Fruit fly (Drosophila melanogaster) whole organism, embryonic: ENCODE data around the gene Sbp2.

Experiments used
- C15 ChIP-seq: fragments of 200-800 bp; sonication (Bioruptor generic); IDR thresholded peaks from 3 replicates; pipeline ENCODE4 v1.3.6; 2022; ENCODE audit warnings: missing biosample characterization, missing genetic modification characterization
- CG10267 ChIP-seq: fragments of 200-800 bp; sonication (Bioruptor generic); optimal IDR thresholded peaks from 2 replicates; lab custom pipeline; 2018; ENCODE audit warnings: missing biosample characterization, mild to moderate bottlenecking, missing genetic modification characterization, moderate library complexity
- CG10366 ChIP-seq: fragments of 200-800 bp; sonication (Bioruptor generic); IDR thresholded peaks from 2 replicates; pipeline ENCODE4 v1.3.6; 2022; ENCODE audit warnings: missing biosample characterization, missing genetic modification characterization
- CG10565 ChIP-seq: fragments of 200-800 bp; sonication (Bioruptor generic); optimal IDR thresholded peaks from 3 replicates; lab custom pipeline; 2016; ENCODE audit warnings: missing biosample characterization, mild to moderate bottlenecking, missing genetic modification characterization
- CG11560 ChIP-seq: fragments of 200-800 bp; sonication (Bioruptor generic); IDR thresholded peaks from 3 replicates; pipeline ENCODE4 v1.3.6; 2022; ENCODE audit warnings: missing biosample characterization, missing genetic modification characterization
- CG12659 ChIP-seq: fragments of 200-800 bp; sonication (Bioruptor generic); optimal IDR thresholded peaks from 3 replicates; lab custom pipeline; 2017; ENCODE audit warnings: mild to moderate bottlenecking, missing biosample characterization, missing genetic modification reagents, missing genetic modification characterization
- CG13296 ChIP-seq: fragments of 200-800 bp; sonication (Bioruptor generic); optimal IDR thresholded peaks from 3 replicates; lab custom pipeline; 2018; ENCODE audit warnings: missing biosample characterization, mild to moderate bottlenecking, missing genetic modification characterization
- CG16813 ChIP-seq: fragments of 200-800 bp; sonication (Bioruptor generic); IDR thresholded peaks from 3 replicates; pipeline ENCODE4 v1.3.6; 2022; ENCODE audit warnings: missing biosample characterization, missing genetic modification characterization; ENCODE audit not compliant: partially characterized antibody
- CG2678 ChIP-seq: fragments of 200-800 bp; sonication (Bioruptor generic); optimal IDR thresholded peaks from 3 replicates; lab custom pipeline; 2019; ENCODE audit warnings: missing biosample characterization, mild to moderate bottlenecking, missing genetic modification characterization, moderate library complexity
- CG30403 ChIP-seq: fragments of 200-800 bp; sonication (Bioruptor generic); optimal IDR thresholded peaks from 3 replicates; lab custom pipeline; 2016; ENCODE audit warnings: missing biosample characterization, missing genetic modification characterization
- CG31441 ChIP-seq: fragments of 200-800 bp; sonication (Bioruptor generic); IDR thresholded peaks from 2 replicates; pipeline ENCODE4 v1.3.6; 2022; ENCODE audit warnings: missing biosample characterization, missing genetic modification characterization
- CG4854 ChIP-seq: fragments of 200-800 bp; sonication (Bioruptor generic); optimal IDR thresholded peaks from 2 replicates; lab custom pipeline; 2016; ENCODE audit warnings: missing biosample characterization, missing genetic modification characterization, inconsistent platforms
- CG7271 ChIP-seq: fragments of 200-800 bp; sonication (Bioruptor generic); optimal IDR thresholded peaks from 2 replicates; lab custom pipeline; 2018; ENCODE audit warnings: missing biosample characterization, mild to moderate bottlenecking, missing genetic modification characterization, moderate library complexity
- CG7839 ChIP-seq: fragments of 200-800 bp; sonication (Bioruptor generic); optimal IDR thresholded peaks from 3 replicates; lab custom pipeline; 2018; ENCODE audit warnings: missing biosample characterization, mild to moderate bottlenecking, missing genetic modification characterization, moderate library complexity
- CG8765 ChIP-seq: fragments of 200-800 bp; sonication (Bioruptor generic); IDR thresholded peaks from 2 replicates; pipeline ENCODE4 v1.3.6; 2022; ENCODE audit warnings: missing biosample characterization, missing genetic modification characterization
- CoRest ChIP-seq: fragments of 200-800 bp; sonication (Bioruptor generic); optimal IDR thresholded peaks from 3 replicates; lab custom pipeline; 2018; ENCODE audit warnings: missing biosample characterization, mild to moderate bottlenecking, missing genetic modification characterization, moderate library complexity
- Dek ChIP-seq: fragments of 200-800 bp; sonication (Bioruptor generic); optimal IDR thresholded peaks from 3 replicates; lab custom pipeline; 2019; ENCODE audit warnings: missing biosample characterization, mild to moderate bottlenecking, missing genetic modification characterization, moderate library complexity
- Drgx ChIP-seq: fragments of 200-800 bp; sonication (Bioruptor generic); IDR thresholded peaks from 2 replicates; pipeline ENCODE4 v1.3.6; 2022; ENCODE audit warnings: missing biosample characterization, missing genetic modification characterization
- Ets65A ChIP-seq: fragments of 200-800 bp; sonication (Bioruptor generic); peaks from one replicate; lab custom pipeline; 2016; ENCODE audit warnings: missing biosample characterization, missing genetic modification characterization
- H2.0 ChIP-seq: fragments of 200-800 bp; sonication (Bioruptor generic); IDR thresholded peaks from 2 replicates; pipeline ENCODE4 v1.3.6; 2022; ENCODE audit warnings: missing biosample characterization, missing genetic modification characterization
- HLH54F ChIP-seq: fragments of 200-800 bp; sonication (Bioruptor generic); optimal IDR thresholded peaks from 3 replicates; lab custom pipeline; 2016; ENCODE audit warnings: missing biosample characterization, missing genetic modification characterization
- Hsf ChIP-seq: fragments of 200-800 bp; sonication (Bioruptor generic); optimal IDR thresholded peaks from 3 replicates; lab custom pipeline; 2016; ENCODE audit warnings: missing biosample characterization, missing genetic modification characterization
- Lhr ChIP-seq: fragments of 200-800 bp; sonication (Bioruptor generic); optimal IDR thresholded peaks from 3 replicates; lab custom pipeline; 2017; ENCODE audit warnings: mild to moderate bottlenecking, missing biosample characterization, missing genetic modification reagents, missing genetic modification characterization
- Med ChIP-seq: fragments of 200-800 bp; sonication (Bioruptor generic); peaks from one replicate; lab custom pipeline; 2016; ENCODE audit warnings: missing biosample characterization, missing genetic modification characterization, mild to moderate bottlenecking, inconsistent platforms, moderate library complexity
- Mrtf ChIP-seq: fragments of 200-800 bp; sonication (Bioruptor generic); IDR thresholded peaks from 3 replicates; pipeline ENCODE4 v1.3.6; 2022; ENCODE audit warnings: missing biosample characterization, missing genetic modification characterization
- NC2β ChIP-seq: fragments of 200-800 bp; sonication (Bioruptor generic); optimal IDR thresholded peaks from 2 replicates; lab custom pipeline; 2016; ENCODE audit warnings: missing biosample characterization, missing genetic modification characterization
- NfI ChIP-seq: fragments of 200-800 bp; sonication (Bioruptor generic); optimal IDR thresholded peaks from 3 replicates; lab custom pipeline; 2018; ENCODE audit warnings: missing biosample characterization, mild to moderate bottlenecking, missing genetic modification characterization, moderate library complexity
- Ptx1 ChIP-seq: fragments of 200-800 bp; sonication (Bioruptor generic); IDR thresholded peaks from 2 replicates; pipeline ENCODE4 v1.3.6; 2022; ENCODE audit warnings: missing biosample characterization, missing genetic modification characterization
- Six4 ChIP-seq: fragments of 200-800 bp; sonication (Bioruptor generic); optimal IDR thresholded peaks from 2 replicates; lab custom pipeline; 2016; ENCODE audit warnings: missing biosample characterization, missing genetic modification characterization
- Sox100B ChIP-seq: fragments of 200-800 bp; sonication (Bioruptor generic); optimal IDR thresholded peaks from 3 replicates; lab custom pipeline; 2018; ENCODE audit warnings: missing biosample characterization, mild to moderate bottlenecking, missing genetic modification characterization
- dmrt99B ChIP-seq: fragments of 200-800 bp; sonication (Bioruptor generic); optimal IDR thresholded peaks from 2 replicates; lab custom pipeline; 2018; ENCODE audit warnings: missing biosample characterization, mild to moderate bottlenecking, missing genetic modification characterization, moderate library complexity
- dpn ChIP-seq, 2 experiments: fragments of 200-800 bp; sonication (Bioruptor generic); optimal IDR thresholded peaks; 3 replicates each; lab custom pipeline; 2016; ENCODE audit warnings: missing biosample characterization in 2 of 2, missing genetic modification characterization in 2 of 2
- exex ChIP-seq: fragments of 200-800 bp; sonication (Bioruptor generic); optimal IDR thresholded peaks from 4 replicates; lab custom pipeline; 2018; ENCODE audit warnings: missing biosample characterization, mild to moderate bottlenecking, missing genetic modification characterization, moderate library complexity
- gem ChIP-seq: fragments of 200-800 bp; sonication (Bioruptor generic); optimal IDR thresholded peaks from 2 replicates; lab custom pipeline; 2019; ENCODE audit warnings: missing biosample characterization, mild to moderate bottlenecking, missing genetic modification characterization, moderate library complexity
- grau ChIP-seq: fragments of 200-800 bp; optimal IDR thresholded peaks from 3 replicates; lab custom pipeline; 2019; ENCODE audit warnings: missing biosample characterization, mild to moderate bottlenecking, missing genetic modification characterization, moderate library complexity
- jumu ChIP-seq: fragments of 200-800 bp; sonication (Bioruptor generic); optimal IDR thresholded peaks from 3 replicates; lab custom pipeline; 2016; ENCODE audit warnings: missing biosample characterization, missing genetic modification characterization
- lilli ChIP-seq: fragments of 200-800 bp; sonication (Bioruptor generic); optimal IDR thresholded peaks from 3 replicates; lab custom pipeline; 2016; ENCODE audit warnings: missing biosample characterization, missing genetic modification characterization
- lov ChIP-seq, 2 experiments: fragments of 200-800 bp in 1 of 2; fragments of >200 bp in 1 of 2; sonication (Bioruptor generic) in 1 of 2; IDR thresholded peaks in 1 of 2; optimal IDR thresholded peaks in 1 of 2; 2 replicates in 1 of 2; 3 replicates in 1 of 2; pipeline versions ENCODE4 v1.3.6 to Lab custom; 2017 to 2022; ENCODE audit warnings: missing biosample characterization in 1 of 2, missing genetic modification characterization in 1 of 2
- mam ChIP-seq: fragments of 200-800 bp; sonication (Bioruptor generic); optimal IDR thresholded peaks from 3 replicates; lab custom pipeline; 2016; ENCODE audit warnings: missing biosample characterization, missing genetic modification characterization
- phol ChIP-seq: fragments of 200-800 bp; sonication (Bioruptor generic); optimal IDR thresholded peaks from 3 replicates; lab custom pipeline; 2018; ENCODE audit warnings: missing biosample characterization, mild to moderate bottlenecking, missing genetic modification characterization, moderate library complexity
- row ChIP-seq: fragments of 200-800 bp; sonication (Bioruptor generic); IDR thresholded peaks from 3 replicates; pipeline ENCODE4 v1.3.6; 2022; ENCODE audit warnings: missing biosample characterization, missing genetic modification characterization
- scrt ChIP-seq: fragments of 200-800 bp; sonication (Bioruptor generic); optimal IDR thresholded peaks from 2 replicates; lab custom pipeline; 2018; ENCODE audit warnings: missing biosample characterization, mild to moderate bottlenecking, missing genetic modification characterization, moderate library complexity
- shn ChIP-seq: fragments of 200-800 bp; sonication (Bioruptor generic); optimal IDR thresholded peaks from 3 replicates; lab custom pipeline; 2016; ENCODE audit warnings: missing biosample characterization, missing genetic modification characterization
- sug ChIP-seq: fragments of 200-800 bp; optimal IDR thresholded peaks from 2 replicates; lab custom pipeline; 2019; ENCODE audit warnings: missing biosample characterization, mild to moderate bottlenecking, missing genetic modification characterization, moderate library complexity
- tgo ChIP-seq: fragments of 200-800 bp; sonication (Bioruptor generic); IDR thresholded peaks from 3 replicates; pipeline ENCODE4 v1.3.6; 2022; ENCODE audit warnings: missing biosample characterization, missing genetic modification characterization
- z ChIP-seq: fragments of 200-800 bp; sonication (Bioruptor generic); IDR thresholded peaks from 3 replicates; pipeline ENCODE4 v1.3.6; 2022; ENCODE audit warnings: missing biosample characterization, missing genetic modification characterization
- zfh1 ChIP-seq: fragments of 200-800 bp; sonication (Bioruptor generic); IDR thresholded peaks from 3 replicates; pipeline ENCODE4 v1.3.6; 2022; ENCODE audit warnings: missing biosample characterization, missing genetic modification characterization

Sbp2 gene

DNA sequence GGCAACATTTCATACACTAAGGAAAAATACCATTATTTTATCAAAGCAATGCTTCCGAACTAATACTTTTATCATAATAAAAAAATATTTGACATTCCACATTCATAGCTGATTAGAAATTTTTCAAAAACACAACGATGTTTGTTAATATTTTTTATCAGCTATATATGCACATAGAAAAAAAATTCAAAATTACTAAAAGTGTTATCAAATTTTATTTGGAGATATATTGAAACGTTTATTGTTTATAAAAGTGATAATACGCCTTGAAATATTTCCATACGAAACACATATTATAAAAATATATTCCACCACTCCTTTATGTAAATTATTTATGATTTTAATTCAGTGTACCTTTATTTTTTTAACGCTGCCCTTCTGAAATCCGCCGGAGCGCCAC lies 18.2 kb upstream of the Sbp2 start (continued):
- TF ChIP-seq CG31441 (0 out of 2 replicates have a peak, but pooled peaks have one; percentile 16), dmrt99B (tag; lab: Kevin White, UChicago) (peak; percentile 53), Ptx1 (GFP tag; lab: Robert Waterston, UW) (0 out of 2 replicates have a peak, but pooled peaks have one; percentile 29), grau (tag; lab: Kevin White, UChicago) (peak; percentile 12), Sox100B (GFP tag; lab: Kevin White, UChicago) (peak; percentile 12), row (GFP tag; lab: Robert Waterston, UW) (0 out of 3 replicates have a peak, but pooled peaks have one; percentile 19), CG10267 (tag; lab: Kevin White, UChicago) (peak; percentile 3), lov (optimal IDR thresholded peaks at IDR 0.05; lab: Kevin White, UChicago) (no peak), lov (GFP tag; IDR thresholded peaks at IDR 0.05; lab: Robert Waterston, UW) (no peak), gem (peak; percentile 56)
- TF ChIP-seq, all 482 proteins: peak for 17

- 0 out of 3 replicates have a peak, but pooled peaks have one; percentile 14 for TF ChIP-seq row (GFP tag; lab: Robert Waterston, UW)
- TF ChIP-seq NC2β: no peak
- TF ChIP-seq CG7271 (tag; lab: Kevin White, UChicago): no peak
- 0 out of 2 replicates have a peak, but pooled peaks have one; percentile 18 for TF ChIP-seq Drgx
- no peak for TF ChIP-seq Mrtf (GFP tag; lab: Robert Waterston, UW)
- peak; percentile 4 for TF ChIP-seq Ets65A (GFP tag; lab: Kevin White, UChicago)
- TF ChIP-seq Six4 (GFP tag; lab: Kevin White, UChicago): no peak
Measured at dm6 chr3L:8286397-8286796, 17.6 kb upstream of the Sbp2 start.

dm6 chr3L:8288396-8288795 lies 15.6 kb upstream of the Sbp2 start:
- TF ChIP-seq CG4854 (GFP tag; lab: Kevin White, UChicago) (no peak), exex (tag; lab: Kevin White, UChicago) (peak; percentile 42), Med (peak; percentile 49), mam (GFP tag; lab: Kevin White, UChicago) (peak; percentile 24), tgo (GFP tag; lab: Robert Waterston, UW) (no peak), Lhr (no peak), C15 (GFP tag; lab: Robert Waterston, UW) (no peak), CG11560 (tag; lab: Robert Waterston, UW) (no peak), z (GFP tag; lab: Robert Waterston, UW) (no peak), sug (peak; percentile 33), lilli (GFP tag; lab: Kevin White, UChicago) (peak; percentile 6), CoRest (tag; lab: Kevin White, UChicago) (peak; percentile 30), CG30403 (GFP tag; lab: Kevin White, UChicago) (peak; percentile 29), CG10565 (GFP tag; lab: Kevin White, UChicago) (no peak), zfh1 (GFP tag; lab: Robert Waterston, UW) (no peak), Dek (tag; lab: Kevin White, UChicago) (peak; percentile 3), HLH54F (GFP tag; lab: Kevin White, UChicago) (no peak), CG7839 (peak; percentile 37), CG12659 (GFP tag; lab: Kevin White, UChicago) (peak; percentile 20), CG13296 (peak; percentile 25), CG16813 (GFP tag; lab: Robert Waterston, UW) (no peak), scrt (GFP tag; lab: Kevin White, UChicago) (no peak), dpn (GFP tag; optimal IDR thresholded peaks at IDR 0.05; lab: Kevin White, UChicago) (peak in 1 of 2 experiments; percentile 11), CG2678 (tag; lab: Kevin White, UChicago) (peak; percentile 48), shn (GFP tag; lab: Kevin White, UChicago) (no peak), NfI (GFP tag; lab: Kevin White, UChicago) (peak; percentile 33), phol (tag; lab: Kevin White, UChicago) (peak; percentile 2), H2.0 (GFP tag; lab: Robert Waterston, UW) (0 out of 2 replicates have a peak, but pooled peaks have one; percentile 34), CG8765 (GFP tag; lab: Robert Waterston, UW) (no peak), Hsf (GFP tag; lab: Kevin White, UChicago) (peak; percentile 31), jumu (GFP tag; lab: Kevin White, UChicago) (no peak), CG10366 (GFP tag; lab: Robert Waterston, UW) (peak; percentile 27; the same call in 1 of the 2 replicates), Ptx1 (GFP tag; lab: Robert Waterston, UW) (0 out of 2 replicates have a peak, but pooled peaks have one; percentile 12)
